Worm (Caenorhabditis elegans): ENCODE data around the gene ZK721.3.

DNA sequence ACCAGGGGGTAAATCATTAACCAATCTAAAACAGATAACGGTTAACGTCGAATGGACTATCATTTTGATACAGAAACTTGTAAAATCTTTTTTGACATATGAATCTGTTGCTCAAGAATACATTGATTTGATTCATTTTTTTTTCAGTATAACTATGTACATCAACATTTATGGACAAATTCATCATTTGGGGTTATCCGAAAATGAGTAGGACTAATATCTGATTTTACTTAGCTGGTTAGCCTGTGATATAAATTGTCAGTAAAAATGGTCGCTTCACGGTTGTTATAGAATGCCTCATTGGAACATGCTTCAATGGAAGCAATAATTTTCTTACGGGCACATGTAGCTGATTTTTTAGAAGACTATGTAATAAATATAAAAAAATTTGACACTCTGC, 13.3 kb downstream of the ZK721.3 start:
- no peak for TF ChIP-seq ZK546.5 (tag; optimal IDR thresholded peaks at IDR 0.05)
- no peak for TF ChIP-seq R02D3.7 (tag; optimal IDR thresholded peaks at IDR 0.05)
- TF ChIP-seq ama-1 (optimal IDR thresholded peaks at IDR 0.05), result no peak
- TF ChIP-seq lin-13 (GFP tag; optimal IDR thresholded peaks at IDR 0.05), result no peak
- TF ChIP-seq zag-1 (tag; optimal IDR thresholded peaks at IDR 0.05), result no peak
- no peak for TF ChIP-seq fos-1 (tag; optimal IDR thresholded peaks at IDR 0.05)
- TF ChIP-seq nhr-12 (tag; optimal IDR thresholded peaks at IDR 0.05), result no peak

Measured in whole organism, L2 larva.